ENCODE assay signal across 1 fruit fly cellular context in the genomic region with DNA sequence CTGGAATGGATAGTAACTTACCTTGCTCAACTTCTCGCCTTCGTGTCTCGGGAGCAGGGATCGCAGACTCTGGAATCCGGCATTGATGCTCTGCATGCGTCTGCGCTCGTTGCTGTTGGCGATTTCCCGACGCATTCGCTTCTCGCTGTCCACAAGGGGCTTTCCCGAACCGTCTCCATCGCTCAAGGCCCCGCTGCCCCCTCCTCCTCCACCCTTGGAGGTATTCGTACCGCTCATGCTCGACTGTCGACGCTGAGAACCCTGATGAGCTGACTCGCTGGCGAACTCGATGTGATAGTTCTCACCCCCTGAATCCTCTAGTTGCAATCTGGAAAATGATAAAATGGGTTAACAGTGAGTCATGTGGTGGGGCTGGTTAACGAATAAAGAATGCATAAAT.
TF ChIP-seq lines count a peak whose summit lies in the region.

No protein-coding gene starts in this region.

TF ChIP-seq in whole organism, embryonic, 481 proteins besides CTCF, POLR2A, EP300 and RAD21 (continued from another document):
- TF ChIP-seq CG30020 (tag; optimal IDR thresholded peaks at IDR 0.05; lab: Kevin White, UChicago), result no peak
- TF ChIP-seq CG2120 (GFP tag; optimal IDR thresholded peaks at IDR 0.05; lab: Kevin White, UChicago), result no peak
- peak; percentile 54 for TF ChIP-seq Med (GFP tag; lab: Kevin White, UChicago)
- TF ChIP-seq zfh2 (GFP tag; optimal IDR thresholded peaks at IDR 0.05; lab: Kevin White, UChicago), result no peak
- no peak for TF ChIP-seq cas (GFP tag; IDR thresholded peaks at IDR 0.05; lab: Robert Waterston, UW)
- peak; percentile 21; the same call in 1 of the 3 replicates for TF ChIP-seq hb (GFP tag; IDR thresholded peaks at IDR 0.05; lab: Robert Waterston, UW; ENCODE audit: partially characterized antibody)
- no peak for TF ChIP-seq trh (GFP tag; optimal IDR thresholded peaks at IDR 0.05; lab: Kevin White, UChicago)
- peak; percentile 71 for TF ChIP-seq crol (GFP tag; IDR thresholded peaks at IDR 0.05; lab: Robert Waterston, UW)
- no peak for TF ChIP-seq Dip3 (GFP tag; optimal IDR thresholded peaks at IDR 0.05; lab: Kevin White, UChicago)
- TF ChIP-seq CG1233 (GFP tag; optimal IDR thresholded peaks at IDR 0.05; lab: Kevin White, UChicago), result no peak
- peak; percentile 18 for TF ChIP-seq Deaf1 (tag; optimal IDR thresholded peaks at IDR 0.05; lab: Kevin White, UChicago)
- no peak for TF ChIP-seq Dad (GFP tag; optimal IDR thresholded peaks at IDR 0.05; lab: Kevin White, UChicago)
- TF ChIP-seq sob (GFP tag; IDR thresholded peaks at IDR 0.05; lab: Robert Waterston, UW), result no peak
- TF ChIP-seq CG17385 (GFP tag; optimal IDR thresholded peaks at IDR 0.05; lab: Kevin White, UChicago), result no peak
- TF ChIP-seq gcm (GFP tag; optimal IDR thresholded peaks at IDR 0.05; lab: Kevin White, UChicago), result no peak
- no peak for TF ChIP-seq disco-r (GFP tag; optimal IDR thresholded peaks at IDR 0.05; lab: Kevin White, UChicago)
- TF ChIP-seq kah (GFP tag; optimal IDR thresholded peaks at IDR 0.05; lab: Kevin White, UChicago), result no peak
- no peak for TF ChIP-seq Jarid2 (GFP tag; optimal IDR thresholded peaks at IDR 0.05; lab: Kevin White, UChicago)
- no peak for TF ChIP-seq CG12769 (tag; optimal IDR thresholded peaks at IDR 0.05; lab: Kevin White, UChicago)
- no peak for TF ChIP-seq Dek (tag; optimal IDR thresholded peaks at IDR 0.05; lab: Kevin White, UChicago)
- no peak for TF ChIP-seq wek (GFP tag; optimal IDR thresholded peaks at IDR 0.05; lab: Kevin White, UChicago)
- no peak for TF ChIP-seq CG4854 (GFP tag; optimal IDR thresholded peaks at IDR 0.05; lab: Kevin White, UChicago)
- 0 out of 2 replicates have a peak, but pooled peaks have one; percentile 6 for TF ChIP-seq CG5953 (GFP tag; IDR thresholded peaks at IDR 0.05; lab: Robert Waterston, UW)
- TF ChIP-seq CG12942 (GFP tag; optimal IDR thresholded peaks at IDR 0.05; lab: Kevin White, UChicago), result no peak
- no peak for TF ChIP-seq hkb (optimal IDR thresholded peaks at IDR 0.05; lab: Kevin White, UChicago)
- TF ChIP-seq hkb (GFP tag; IDR thresholded peaks at IDR 0.05; lab: Robert Waterston, UW), result no peak
- TF ChIP-seq Hr39 (optimal IDR thresholded peaks at IDR 0.05; lab: Kevin White, UChicago), result no peak
- no peak for TF ChIP-seq Lhr (GFP tag; optimal IDR thresholded peaks at IDR 0.05; lab: Kevin White, UChicago)
- TF ChIP-seq CG2712 (tag; optimal IDR thresholded peaks at IDR 0.05; lab: Kevin White, UChicago), result no peak
- no peak for TF ChIP-seq Optix (GFP tag; IDR thresholded peaks at IDR 0.05; lab: Robert Waterston, UW)
- no peak for TF ChIP-seq E2f1 (GFP tag; IDR thresholded peaks at IDR 0.05; lab: Robert Waterston, UW)
- TF ChIP-seq CG13775 (GFP tag; optimal IDR thresholded peaks at IDR 0.05; lab: Kevin White, UChicago), result no peak
- TF ChIP-seq pfk (GFP tag; optimal IDR thresholded peaks at IDR 0.05; lab: Kevin White, UChicago), result peak; percentile 27
- TF ChIP-seq CG4617 (GFP tag; optimal IDR thresholded peaks at IDR 0.05; lab: Kevin White, UChicago; ENCODE audit: borderline replicate concordance), result no peak
- TF ChIP-seq CG3726 (GFP tag; IDR thresholded peaks at IDR 0.05; lab: Robert Waterston, UW), result no peak
- TF ChIP-seq CG16779 (GFP tag; IDR thresholded peaks at IDR 0.05; lab: Robert Waterston, UW), result 0 out of 2 replicates have a peak, but pooled peaks have one; percentile 18
TF ChIP-seq in whole organism, embryonic: peak in this region for 7.
